Fruit fly (Drosophila melanogaster) Kc167 (cell line): ENCODE data around the gene CG32075.

Experiments
- Sin3A ChIP-seq: fragments of >200 bp; optimal IDR thresholded peaks from 2 replicates; lab custom pipeline; 2018; ENCODE audit warnings: missing external identifiers
- insv ChIP-seq: fragments of >200 bp; optimal IDR thresholded peaks from 3 replicates; lab custom pipeline; 2018; ENCODE audit warnings: missing external identifiers
- psq ChIP-seq: fragments of >200 bp; optimal IDR thresholded peaks from 2 replicates; lab custom pipeline; 2017; ENCODE audit warnings: missing external identifiers

- no peak for TF ChIP-seq Sin3A (lab: Kevin White, UChicago)
- TF ChIP-seq psq (lab: Kevin White, UChicago), result no peak
- TF ChIP-seq insv (lab: Kevin White, UChicago), result no peak
These were observed 43.2 kb upstream of the CG32075 start, which contains the start of gene CG12522 for dm6 chr3L:11107935-11108334.
